Fruit fly (Drosophila melanogaster): Measurements from ENCODE around the gene Prx6a.

dm6 chr2L:2920641-2921040 is 42.6 kb upstream of the Prx6a start:
- TF ChIP-seq Dll (optimal IDR thresholded peaks at IDR 0.05) (no peak), CG8478 (optimal IDR thresholded peaks at IDR 0.05) (no peak), usp (GFP tag; optimal IDR thresholded peaks at IDR 0.05) (no peak), EcR (GFP tag; optimal IDR thresholded peaks at IDR 0.05) (no peak), pan (optimal IDR thresholded peaks at IDR 0.05) (no peak)
